Worm (Caenorhabditis elegans): ENCODE measurements around the gene Y46G5A.18.

DNA sequence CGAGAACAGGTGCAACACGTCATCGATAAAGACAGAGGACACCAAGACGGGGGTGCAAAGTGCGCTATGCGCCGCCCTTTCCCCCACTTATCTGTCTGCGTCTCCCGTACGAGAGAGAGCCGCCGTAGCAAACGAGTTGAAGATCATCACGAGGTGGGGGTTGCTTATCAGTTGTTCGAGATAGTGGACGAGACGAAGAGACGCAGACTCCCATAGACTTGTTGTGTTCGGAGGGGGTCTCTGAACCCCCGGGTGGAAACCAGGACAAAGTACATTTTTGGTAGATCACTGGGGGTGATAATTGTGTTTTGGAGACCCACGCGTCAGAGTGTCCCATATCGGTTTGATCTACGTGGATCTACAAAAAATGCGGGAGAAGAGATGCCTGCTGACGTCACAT is 6.2 kb downstream of the Y46G5A.18 start:
- TF ChIP-seq unc-39 (tag; optimal IDR thresholded peaks at IDR 0.05), result no peak
- TF ChIP-seq aly-2 (tag; optimal IDR thresholded peaks at IDR 0.05), result no peak
- TF ChIP-seq sem-4 (tag; optimal IDR thresholded peaks at IDR 0.05), result peak; percentile 43
- TF ChIP-seq ztf-4 (tag; optimal IDR thresholded peaks at IDR 0.05), result peak; percentile 92
- TF ChIP-seq lsy-2 (tag; optimal IDR thresholded peaks at IDR 0.05), result peak in 1 of 2 experiments; percentile 80
- peak; percentile 96 for TF ChIP-seq sma-3 (GFP tag; optimal IDR thresholded peaks at IDR 0.05)
- TF ChIP-seq zag-1 (tag; optimal IDR thresholded peaks at IDR 0.05), result no peak
- TF ChIP-seq ztf-11 (tag; optimal IDR thresholded peaks at IDR 0.05), result no peak
- peak; percentile 2 for TF ChIP-seq nhr-237 (tag; optimal IDR thresholded peaks at IDR 0.05)
- TF ChIP-seq alr-1 (tag; optimal IDR thresholded peaks at IDR 0.05), result no peak

Measured in whole organism, L2 larva.